Fruit fly (Drosophila melanogaster) whole organism, embryonic: Measurements from ENCODE around the gene CG14183.

ENCODE experiments used
- CG10959 ChIP-seq: fragments of 200-800 bp; sonication (Bioruptor generic); IDR thresholded peaks from 2 replicates; pipeline ENCODE4 v1.3.6; 2022; ENCODE audit warnings: missing biosample characterization, missing genetic modification characterization
- CG11093 ChIP-seq: fragments of 200-800 bp; sonication (Bioruptor generic); IDR thresholded peaks from 3 replicates; pipeline ENCODE4 v1.3.6; 2022; ENCODE audit warnings: missing biosample characterization, missing genetic modification characterization
- CG12659 ChIP-seq: fragments of 200-800 bp; sonication (Bioruptor generic); optimal IDR thresholded peaks from 3 replicates; lab custom pipeline; 2017; ENCODE audit warnings: mild to moderate bottlenecking, missing biosample characterization, missing genetic modification reagents, missing genetic modification characterization
- CG13424 ChIP-seq: fragments of 200-800 bp; sonication (Bioruptor generic); optimal IDR thresholded peaks from 2 replicates; lab custom pipeline; 2019; ENCODE audit warnings: missing biosample characterization, mild to moderate bottlenecking, missing genetic modification characterization, moderate library complexity
- CG14667 ChIP-seq: fragments of 200-800 bp; sonication (Bioruptor generic); IDR thresholded peaks from 2 replicates; pipeline ENCODE4 v1.3.6; 2022; ENCODE audit warnings: missing biosample characterization, missing genetic modification characterization
- CG15073 ChIP-seq: fragments of 200-800 bp; sonication (Bioruptor generic); optimal IDR thresholded peaks from 2 replicates; lab custom pipeline; 2016; ENCODE audit warnings: missing biosample characterization, missing genetic modification characterization
- CG15269 ChIP-seq: fragments of 200-800 bp; sonication (Bioruptor generic); optimal IDR thresholded peaks from 2 replicates; lab custom pipeline; 2018; ENCODE audit warnings: missing biosample characterization, mild to moderate bottlenecking, missing genetic modification characterization, moderate library complexity
- CG1603 ChIP-seq: fragments of 200-800 bp; sonication (Bioruptor generic); optimal IDR thresholded peaks from 2 replicates; lab custom pipeline; 2019; ENCODE audit warnings: missing biosample characterization, mild to moderate bottlenecking, missing genetic modification characterization, moderate library complexity
- CG18011 ChIP-seq: fragments of 200-800 bp; sonication (Bioruptor generic); optimal IDR thresholded peaks from 2 replicates; lab custom pipeline; 2017; ENCODE audit warnings: missing biosample characterization, missing genetic modification characterization, mild to moderate bottlenecking, moderate library complexity, missing genotype
- CG18476 ChIP-seq: fragments of 200-800 bp; sonication (Bioruptor generic); optimal IDR thresholded peaks from 2 replicates; lab custom pipeline; 2016; ENCODE audit warnings: missing biosample characterization, mild to moderate bottlenecking, missing genetic modification characterization
- CG18764 ChIP-seq: fragments of 200-800 bp; sonication (Bioruptor generic); optimal IDR thresholded peaks from 3 replicates; lab custom pipeline; 2016; ENCODE audit warnings: missing biosample characterization, missing genetic modification characterization
- CG2116 ChIP-seq: fragments of 200-800 bp; sonication (Bioruptor generic); optimal IDR thresholded peaks from 3 replicates; lab custom pipeline; 2018; ENCODE audit warnings: missing biosample characterization, mild to moderate bottlenecking, missing genetic modification characterization
- CG3281 ChIP-seq: fragments of 200-800 bp; sonication (Bioruptor generic); optimal IDR thresholded peaks from 3 replicates; lab custom pipeline; 2017; ENCODE audit warnings: missing biosample characterization, mild to moderate bottlenecking, missing genetic modification characterization
- CG33557 ChIP-seq: fragments of 200-800 bp; sonication (Bioruptor generic); optimal IDR thresholded peaks from 2 replicates; lab custom pipeline; 2019; ENCODE audit warnings: missing biosample characterization, mild to moderate bottlenecking, missing genetic modification characterization, moderate library complexity
- CG4730 ChIP-seq: fragments of 200-800 bp; sonication (Bioruptor generic); IDR thresholded peaks from 2 replicates; pipeline ENCODE4 v1.3.6; 2022; ENCODE audit warnings: missing biosample characterization, missing genetic modification characterization
- CG6683 ChIP-seq: fragments of 200-800 bp; sonication (Bioruptor generic); optimal IDR thresholded peaks from 2 replicates; lab custom pipeline; 2017; ENCODE audit warnings: missing biosample characterization, mild to moderate bottlenecking, missing genetic modification characterization, missing genetic modification reagents
- CG6813 ChIP-seq: fragments of 200-800 bp; sonication (Bioruptor generic); optimal IDR thresholded peaks from 2 replicates; lab custom pipeline; 2017; ENCODE audit warnings: missing biosample characterization, missing genetic modification characterization, mild to moderate bottlenecking, moderate library complexity, missing genetic modification reagents
- CG7271 ChIP-seq: fragments of 200-800 bp; sonication (Bioruptor generic); optimal IDR thresholded peaks from 2 replicates; lab custom pipeline; 2018; ENCODE audit warnings: missing biosample characterization, mild to moderate bottlenecking, missing genetic modification characterization, moderate library complexity
- CG7357 ChIP-seq: fragments of 200-800 bp; sonication (Bioruptor generic); IDR thresholded peaks from 3 replicates; pipeline ENCODE4 v1.3.6; 2022; ENCODE audit warnings: missing biosample characterization, missing genetic modification characterization
- CG7372 ChIP-seq: fragments of 200-800 bp; sonication (Bioruptor generic); IDR thresholded peaks from 2 replicates; pipeline ENCODE4 v1.3.6; 2022; ENCODE audit warnings: missing biosample characterization, missing genetic modification characterization
- CG9215 ChIP-seq: fragments of 200-800 bp; sonication (Bioruptor generic); IDR thresholded peaks from 2 replicates; pipeline ENCODE4 v1.3.6; 2022; ENCODE audit warnings: missing biosample characterization, missing genetic modification characterization
- CG9727 ChIP-seq: fragments of 200-800 bp; sonication (Bioruptor generic); optimal IDR thresholded peaks from 3 replicates; lab custom pipeline; 2017; ENCODE audit warnings: missing biosample characterization, mild to moderate bottlenecking, missing genetic modification characterization
- CG9876 ChIP-seq: fragments of 200-800 bp; sonication (Bioruptor generic); optimal IDR thresholded peaks from 2 replicates; lab custom pipeline; 2016; ENCODE audit warnings: missing biosample characterization, missing genetic modification characterization
- CTCF ChIP-seq: fragments of 200-800 bp; sonication (Bioruptor generic); optimal IDR thresholded peaks from 2 replicates; lab custom pipeline; 2017; ENCODE audit warnings: missing biosample characterization, mild to moderate bottlenecking, missing genetic modification characterization, moderate library complexity
- Chrac-16 ChIP-seq: fragments of 200-800 bp; sonication (Bioruptor generic); optimal IDR thresholded peaks from 3 replicates; lab custom pipeline; 2016; ENCODE audit warnings: missing biosample characterization, missing genetic modification characterization
- CkIIα-i1 ChIP-seq: fragments of 200-800 bp; sonication (Bioruptor generic); IDR thresholded peaks from 2 replicates; pipeline ENCODE4 v1.3.6; 2022; ENCODE audit warnings: missing biosample characterization, missing genetic modification characterization
- D ChIP-seq, 2 experiments: fragments of 200-800 bp in 1 of 2; fragments of >200 bp in 1 of 2; sonication (Bioruptor generic) in 1 of 2; optimal IDR thresholded peaks; 2 replicates in 1 of 2; 3 replicates in 1 of 2; lab custom pipeline; 2017; ENCODE audit warnings: mild to moderate bottlenecking in 1 of 2, missing biosample characterization in 1 of 2, missing genetic modification characterization in 1 of 2, missing genetic modification reagents in 1 of 2
- Ets65A ChIP-seq: fragments of 200-800 bp; sonication (Bioruptor generic); peaks from one replicate; lab custom pipeline; 2016; ENCODE audit warnings: missing biosample characterization, missing genetic modification characterization
- H15 ChIP-seq: fragments of 200-800 bp; sonication (Bioruptor generic); IDR thresholded peaks from 3 replicates; pipeline ENCODE4 v1.3.6; 2022; ENCODE audit warnings: missing biosample characterization, missing genetic modification characterization
- Hmr ChIP-seq: fragments of 200-800 bp; sonication (Bioruptor generic); optimal IDR thresholded peaks from 3 replicates; lab custom pipeline; 2017; ENCODE audit warnings: mild to moderate bottlenecking, missing biosample characterization, missing genetic modification reagents, missing genetic modification characterization
- Hr3 ChIP-seq: fragments of 200-800 bp; sonication (Bioruptor generic); optimal IDR thresholded peaks from 3 replicates; lab custom pipeline; 2016; ENCODE audit warnings: missing biosample characterization, missing genetic modification characterization
- Meics ChIP-seq: fragments of 200-800 bp; sonication (Bioruptor generic); optimal IDR thresholded peaks from 2 replicates; lab custom pipeline; 2017; ENCODE audit warnings: missing biosample characterization, mild to moderate bottlenecking, missing genetic modification characterization
- Mes4 ChIP-seq: fragments of 200-800 bp; sonication (Bioruptor generic); optimal IDR thresholded peaks from 2 replicates; lab custom pipeline; 2016; ENCODE audit warnings: missing biosample characterization, missing genetic modification characterization
- Neu2 ChIP-seq: fragments of 200-800 bp; sonication (Bioruptor generic); optimal IDR thresholded peaks from 3 replicates; lab custom pipeline; 2016; ENCODE audit warnings: missing biosample characterization, missing genetic modification characterization, borderline replicate concordance
- Ravus ChIP-seq: fragments of 200-800 bp; sonication (Bioruptor generic); IDR thresholded peaks from 2 replicates; pipeline ENCODE4 v1.3.6; 2022; ENCODE audit warnings: missing biosample characterization, missing genetic modification characterization
- Xbp1 ChIP-seq: fragments of 200-800 bp; sonication (Bioruptor generic); optimal IDR thresholded peaks from 3 replicates; lab custom pipeline; 2016; ENCODE audit warnings: missing biosample characterization, mild to moderate bottlenecking, missing genetic modification characterization
- abd-A ChIP-seq: fragments of 200-800 bp; sonication (Bioruptor generic); optimal IDR thresholded peaks from 3 replicates; lab custom pipeline; 2019; ENCODE audit warnings: missing biosample characterization, mild to moderate bottlenecking, missing genetic modification characterization, moderate library complexity
- cg ChIP-seq: fragments of 200-800 bp; sonication (Bioruptor generic); optimal IDR thresholded peaks from 3 replicates; lab custom pipeline; 2019; ENCODE audit warnings: missing biosample characterization, mild to moderate bottlenecking, missing genetic modification characterization, moderate library complexity
- corto ChIP-seq: fragments of 200-800 bp; sonication (Bioruptor generic); optimal IDR thresholded peaks from 2 replicates; lab custom pipeline; 2016; ENCODE audit warnings: missing biosample characterization, mild to moderate bottlenecking, missing genetic modification characterization, moderate library complexity
- crol ChIP-seq: fragments of 200-800 bp; sonication (Bioruptor generic); IDR thresholded peaks from 2 replicates; pipeline ENCODE4 v1.3.6; 2022; ENCODE audit warnings: missing biosample characterization, missing genetic modification characterization
- dati ChIP-seq: fragments of 200-800 bp; sonication (Bioruptor generic); IDR thresholded peaks from 2 replicates; pipeline ENCODE4 v1.3.6; 2022; ENCODE audit warnings: missing biosample characterization, missing genetic modification characterization
- dmrt11E ChIP-seq: fragments of 200-800 bp; sonication (Bioruptor generic); optimal IDR thresholded peaks from 3 replicates; lab custom pipeline; 2018; ENCODE audit warnings: missing biosample characterization, mild to moderate bottlenecking, missing genetic modification characterization, moderate library complexity
- lov ChIP-seq, 2 experiments: fragments of 200-800 bp in 1 of 2; fragments of >200 bp in 1 of 2; sonication (Bioruptor generic) in 1 of 2; IDR thresholded peaks in 1 of 2; optimal IDR thresholded peaks in 1 of 2; 2 replicates in 1 of 2; 3 replicates in 1 of 2; pipeline versions ENCODE4 v1.3.6 to Lab custom; 2017 to 2022; ENCODE audit warnings: missing biosample characterization in 1 of 2, missing genetic modification characterization in 1 of 2
- onecut ChIP-seq: fragments of 200-800 bp; sonication (Bioruptor generic); IDR thresholded peaks from 2 replicates; pipeline ENCODE4 v1.3.6; 2022; ENCODE audit warnings: missing biosample characterization, missing genetic modification characterization
- pzg ChIP-seq: fragments of 200-800 bp; sonication (Bioruptor generic); optimal IDR thresholded peaks from 3 replicates; lab custom pipeline; 2018; ENCODE audit warnings: missing biosample characterization, mild to moderate bottlenecking, missing genetic modification characterization, moderate library complexity
- salm ChIP-seq: fragments of 200-800 bp; sonication (Bioruptor generic); optimal IDR thresholded peaks from 2 replicates; lab custom pipeline; 2018; ENCODE audit warnings: missing biosample characterization, mild to moderate bottlenecking, missing genetic modification characterization
- schlank ChIP-seq: fragments of 200-800 bp; sonication (Bioruptor generic); optimal IDR thresholded peaks from 2 replicates; lab custom pipeline; 2018; ENCODE audit warnings: missing biosample characterization, mild to moderate bottlenecking, missing genetic modification characterization
- sens ChIP-seq: fragments of 200-800 bp; sonication (Bioruptor generic); peaks from one replicate; lab custom pipeline; 2016; ENCODE audit warnings: missing biosample characterization, missing genetic modification characterization
- seq ChIP-seq: fragments of 200-800 bp; sonication (Bioruptor generic); IDR thresholded peaks from 2 replicates; pipeline ENCODE4 v1.3.6; 2022; ENCODE audit warnings: missing biosample characterization, missing genetic modification characterization
- tll ChIP-seq, 2 experiments: fragments of 200-800 bp in 1 of 2; fragments of >200 bp in 1 of 2; sonication (Bioruptor generic) in 1 of 2; optimal IDR thresholded peaks; 2 replicates each; lab custom pipeline; 2017 to 2019; ENCODE audit warnings: missing biosample characterization in 2 of 2, missing genetic modification characterization in 2 of 2, mild to moderate bottlenecking in 1 of 2, moderate library complexity in 1 of 2
- toy ChIP-seq: fragments of 200-800 bp; sonication (Bioruptor generic); IDR thresholded peaks from 2 replicates; pipeline ENCODE4 v1.3.6; 2022; ENCODE audit warnings: missing biosample characterization, missing genetic modification characterization

The CG14183 gene

dm6 chr3L:20062546-20062945 lies 34.9 kb upstream of the CG14183 start (continued):
- TF ChIP-seq D (optimal IDR thresholded peaks at IDR 0.05; lab: Kevin White, UChicago) (no peak), D (GFP tag; optimal IDR thresholded peaks at IDR 0.05; lab: Kevin White, UChicago) (no peak), H15 (no peak), CG13424 (tag; lab: Kevin White, UChicago) (no peak), Meics (peak; percentile 29), dati (GFP tag; lab: Robert Waterston, UW) (no peak), CG1603 (tag; lab: Kevin White, UChicago) (no peak), Mes4 (GFP tag; lab: Kevin White, UChicago) (no peak), CkIIα-i1 (GFP tag; lab: Robert Waterston, UW) (no peak), CG33557 (GFP tag; lab: Kevin White, UChicago) (no peak), CG6683 (no peak), abd-A (no peak), Ets65A (peak; percentile 24), CG12659 (GFP tag; lab: Kevin White, UChicago) (peak; percentile 2), pzg (GFP tag; lab: Kevin White, UChicago) (no peak), sens (GFP tag; lab: Kevin White, UChicago) (peak; percentile 57), CG9727 (GFP tag; lab: Kevin White, UChicago) (no peak), CG2116 (GFP tag; lab: Kevin White, UChicago) (no peak), CTCF (no peak), CG9876 (no peak), CG15269 (tag; lab: Kevin White, UChicago) (peak; percentile 34), CG7357 (GFP tag; lab: Robert Waterston, UW) (no peak), Hr3 (GFP tag; lab: Kevin White, UChicago) (no peak), seq (0 out of 2 replicates have a peak, but pooled peaks have one; percentile 54), CG11093 (peak; percentile 32; the same call in 1 of the 3 replicates), corto (GFP tag; lab: Kevin White, UChicago) (no peak), Chrac-16 (GFP tag; lab: Kevin White, UChicago) (no peak), lov (optimal IDR thresholded peaks at IDR 0.05; lab: Kevin White, UChicago) (no peak), lov (GFP tag; IDR thresholded peaks at IDR 0.05; lab: Robert Waterston, UW) (no peak), cg (GFP tag; lab: Kevin White, UChicago) (no peak), crol (GFP tag; lab: Robert Waterston, UW) (no peak), tll (GFP tag; optimal IDR thresholded peaks at IDR 0.05; lab: Kevin White, UChicago) (no peak), schlank (tag; lab: Kevin White, UChicago) (no peak), CG18011 (GFP tag; lab: Kevin White, UChicago) (no peak), CG3281 (GFP tag; lab: Kevin White, UChicago) (peak; percentile 28), CG15073 (GFP tag; lab: Kevin White, UChicago) (no peak), CG18764 (no peak), CG7271 (tag; lab: Kevin White, UChicago) (no peak), Neu2 (GFP tag; lab: Kevin White, UChicago) (no peak), toy (GFP tag; lab: Robert Waterston, UW) (no peak), Xbp1 (GFP tag; lab: Kevin White, UChicago) (no peak), CG18476 (GFP tag; lab: Kevin White, UChicago) (no peak), dmrt11E (tag; lab: Kevin White, UChicago) (no peak), CG7372 (no peak), CG9215 (GFP tag; lab: Robert Waterston, UW) (no peak), onecut (GFP tag; lab: Robert Waterston, UW) (no peak), salm (tag; lab: Kevin White, UChicago) (no peak), CG14667 (no peak), CG10959 (no peak), CG4730 (GFP tag; lab: Robert Waterston, UW) (no peak), Ravus (no peak), Hmr (GFP tag; lab: Kevin White, UChicago) (peak; percentile 55), CG6813 (GFP tag; lab: Kevin White, UChicago) (no peak)
